Fruit fly (Drosophila melanogaster) whole organism, embryonic: ENCODE results near the gene CG14252.

Source experiments
- Atf-2 ChIP-seq: fragments of 200-800 bp; sonication (Bioruptor generic); optimal IDR thresholded peaks from 2 replicates; lab custom pipeline; 2016; ENCODE audit warnings: missing biosample characterization, missing genetic modification characterization
- CG3995 ChIP-seq: fragments of 200-800 bp; sonication (Bioruptor generic); optimal IDR thresholded peaks from 3 replicates; lab custom pipeline; 2016; ENCODE audit warnings: missing biosample characterization, missing genetic modification characterization
- bcd ChIP-seq: fragments of 200-800 bp; sonication (Bioruptor generic); optimal IDR thresholded peaks from 2 replicates; lab custom pipeline; 2017; ENCODE audit warnings: missing biosample characterization, mild to moderate bottlenecking, missing genetic modification characterization
- fd3F ChIP-seq: fragments of 200-800 bp; sonication (Bioruptor generic); optimal IDR thresholded peaks from 2 replicates; lab custom pipeline; 2018; ENCODE audit warnings: missing biosample characterization, mild to moderate bottlenecking, missing genetic modification characterization, moderate library complexity
- h ChIP-seq: fragments of >200 bp; optimal IDR thresholded peaks from 2 replicates; lab custom pipeline; 2017

dm6 chr3R:26937423-26937822 lies 7.9 kb upstream of the CG14252 start:
- TF ChIP-seq bcd (GFP tag; lab: Kevin White, UChicago): peak; percentile 19
- TF ChIP-seq h (lab: Kevin White, UChicago): no peak
- peak; percentile 20 for TF ChIP-seq Atf-2 (GFP tag; lab: Kevin White, UChicago)
- TF ChIP-seq fd3F (GFP tag; lab: Kevin White, UChicago): no peak
- TF ChIP-seq CG3995 (GFP tag; lab: Kevin White, UChicago): peak; percentile 12
